Worm (Caenorhabditis elegans): Measurements from ENCODE around the gene lgc-45.

Gene lgc-45

ce11 chrII:3547282-3547681 lies 10.0 kb upstream of the lgc-45 start:
- peak; percentile 3 for TF ChIP-seq him-1 (tag; optimal IDR thresholded peaks at IDR 0.05)
- no peak for TF ChIP-seq W03F9.2 (tag; optimal IDR thresholded peaks at IDR 0.05)

- TF ChIP-seq W03F9.2 (tag; optimal IDR thresholded peaks at IDR 0.05) (no peak), dao-5 (tag; optimal IDR thresholded peaks at IDR 0.05) (no peak), him-1 (tag; optimal IDR thresholded peaks at IDR 0.05) (no peak)
Observed at ce11 chrII:3550352-3550751, 6.9 kb upstream of the lgc-45 start, which contains the start of gene W10G11.19. Gene W10G11.19, plus strand, starts transcription at chrII:3550652.

ce11 chrII:3553453-3553852 lies 3.8 kb upstream of the lgc-45 start, which contains the start of gene dnc-3:
Gene dnc-3, plus strand, starts transcription at chrII:3553724.
- TF ChIP-seq him-1 (tag; optimal IDR thresholded peaks at IDR 0.05) (no peak), W03F9.2 (tag; optimal IDR thresholded peaks at IDR 0.05) (peak; percentile 41), dao-5 (tag; optimal IDR thresholded peaks at IDR 0.05) (no peak)

- no peak for TF ChIP-seq dao-5 (tag; optimal IDR thresholded peaks at IDR 0.05)
- no peak for TF ChIP-seq him-1 (tag; optimal IDR thresholded peaks at IDR 0.05)
- no peak for TF ChIP-seq W03F9.2 (tag; optimal IDR thresholded peaks at IDR 0.05)
Observed at ce11 chrII:3554673-3555072, 2.6 kb upstream of the lgc-45 start.

ce11 chrII:3555281-3555680 lies 2.0 kb upstream of the lgc-45 start:
- no peak for TF ChIP-seq dao-5 (tag; optimal IDR thresholded peaks at IDR 0.05)
- no peak for TF ChIP-seq W03F9.2 (tag; optimal IDR thresholded peaks at IDR 0.05)
- no peak for TF ChIP-seq him-1 (tag; optimal IDR thresholded peaks at IDR 0.05)

- TF ChIP-seq him-1 (tag; optimal IDR thresholded peaks at IDR 0.05), result no peak
- no peak for TF ChIP-seq W03F9.2 (tag; optimal IDR thresholded peaks at IDR 0.05)
- no peak for TF ChIP-seq dao-5 (tag; optimal IDR thresholded peaks at IDR 0.05)
Observed at ce11 chrII:3556584-3556983, 688 bp upstream of the lgc-45 start.

ce11 chrII:3560592-3560991 lies 3.3 kb downstream of the lgc-45 start, which contains the start of gene W10G11.1:
Gene W10G11.1, minus strand, starts transcription at chrII:3560692.
- TF ChIP-seq dao-5 (tag; optimal IDR thresholded peaks at IDR 0.05), result no peak
- TF ChIP-seq W03F9.2 (tag; optimal IDR thresholded peaks at IDR 0.05), result no peak
- no peak for TF ChIP-seq him-1 (tag; optimal IDR thresholded peaks at IDR 0.05)

ce11 chrII:3561561-3561960 lies 4.3 kb downstream of the lgc-45 start, which contains the start of gene W10G11.2:
Gene W10G11.2, minus strand, starts transcription at chrII:3561661.
- TF ChIP-seq W03F9.2 (tag; optimal IDR thresholded peaks at IDR 0.05) (no peak), dao-5 (tag; optimal IDR thresholded peaks at IDR 0.05) (no peak), him-1 (tag; optimal IDR thresholded peaks at IDR 0.05) (no peak)

ce11 chrII:3562419-3562818 lies 5.1 kb downstream of the lgc-45 start, which contains the start of gene W10G11.3:
Gene W10G11.3, minus strand, starts transcription at chrII:3562519.
- TF ChIP-seq dao-5 (tag; optimal IDR thresholded peaks at IDR 0.05) (no peak), him-1 (tag; optimal IDR thresholded peaks at IDR 0.05) (no peak), W03F9.2 (tag; optimal IDR thresholded peaks at IDR 0.05) (no peak)

ce11 chrII:3567066-3567465 lies 9.8 kb downstream of the lgc-45 start:
- TF ChIP-seq dao-5 (tag; optimal IDR thresholded peaks at IDR 0.05), result no peak

- peak; percentile 18 for TF ChIP-seq dao-5 (tag; optimal IDR thresholded peaks at IDR 0.05)
Observed at ce11 chrII:3567576-3567975, 10.3 kb downstream of the lgc-45 start.

- no peak for TF ChIP-seq W03F9.2 (tag; optimal IDR thresholded peaks at IDR 0.05)
- TF ChIP-seq him-1 (tag; optimal IDR thresholded peaks at IDR 0.05), result no peak
- TF ChIP-seq dao-5 (tag; optimal IDR thresholded peaks at IDR 0.05), result no peak
Observed at ce11 chrII:3569118-3569517, 11.8 kb downstream of the lgc-45 start, which contains the start of gene clec-127. Gene clec-127, minus strand, starts transcription at chrII:3569218.

ce11 chrII:3570927-3571538 lies 13.8 kb downstream of the lgc-45 start, which contains the start of the genes clec-128 and clec-129:
Gene clec-128, minus strand, starts transcription at chrII:3571027.
Gene clec-129, plus strand, starts transcription at chrII:3571488.
- TF ChIP-seq W03F9.2 (tag; optimal IDR thresholded peaks at IDR 0.05), result no peak
- TF ChIP-seq him-1 (tag; optimal IDR thresholded peaks at IDR 0.05), result no peak
- no peak for TF ChIP-seq dao-5 (tag; optimal IDR thresholded peaks at IDR 0.05)

- TF ChIP-seq W03F9.2 (tag; optimal IDR thresholded peaks at IDR 0.05) (no peak), him-1 (tag; optimal IDR thresholded peaks at IDR 0.05) (no peak), dao-5 (tag; optimal IDR thresholded peaks at IDR 0.05) (no peak)
Observed at ce11 chrII:3573255-3573654, 16.0 kb downstream of the lgc-45 start, which contains the start of gene clec-130. Gene clec-130, plus strand, starts transcription at chrII:3573555.

- TF ChIP-seq dao-5 (tag; optimal IDR thresholded peaks at IDR 0.05), result no peak
- no peak for TF ChIP-seq him-1 (tag; optimal IDR thresholded peaks at IDR 0.05)
- no peak for TF ChIP-seq W03F9.2 (tag; optimal IDR thresholded peaks at IDR 0.05)
Observed at ce11 chrII:3576742-3577141, 19.5 kb downstream of the lgc-45 start, which contains the start of gene clec-132. Gene clec-132, plus strand, starts transcription at chrII:3577042.

All from whole organism, L4/young adult.